Fruit fly (Drosophila melanogaster): Measurements from ENCODE around the gene Ras64B.
A peak's percentile ranks its signal among the peaks of the same experiment; 100 is the strongest.

Ras64B gene

DNA sequence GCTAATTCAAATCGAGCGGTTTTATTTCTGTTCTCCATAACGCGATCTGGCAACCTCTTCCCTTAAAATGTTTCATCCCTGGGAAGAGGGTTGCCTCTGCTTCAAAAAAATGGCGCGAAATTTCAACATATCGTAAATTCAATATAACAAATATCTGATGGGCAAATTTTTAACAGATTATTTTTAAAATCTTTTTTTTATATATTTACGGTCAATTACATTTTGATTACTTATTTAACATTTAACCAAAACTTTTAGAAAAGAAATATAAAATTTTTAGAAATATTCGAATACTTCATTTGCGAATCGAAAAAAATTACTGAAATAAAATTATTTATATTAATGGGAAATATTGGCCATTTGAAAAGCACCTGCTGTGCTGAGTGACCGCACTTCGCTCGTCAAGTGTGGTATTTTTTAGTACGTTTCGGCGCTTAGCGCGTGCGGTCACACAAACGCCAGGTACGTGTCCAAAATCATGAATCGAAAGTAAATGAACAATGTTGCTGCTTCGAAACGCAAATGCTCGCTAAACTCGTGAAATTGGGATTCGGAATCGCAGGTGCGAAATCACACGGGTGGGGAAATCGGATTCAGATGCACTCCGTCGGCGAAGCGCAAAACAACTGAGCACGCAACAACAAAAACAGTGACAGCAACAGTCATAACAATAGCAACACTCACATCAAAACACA is 31.2 kb downstream of the Ras64B start, which contains the start of gene Ero1L (continued):
- TF ChIP-seq wek (GFP tag; optimal IDR thresholded peaks at IDR 0.05) (no peak), CG18262 (tag; optimal IDR thresholded peaks at IDR 0.05) (peak; percentile 55), Vsx1 (GFP tag; optimal IDR thresholded peaks at IDR 0.05) (no peak), insv (GFP tag; optimal IDR thresholded peaks at IDR 0.05) (no peak), CG10565 (GFP tag; optimal IDR thresholded peaks at IDR 0.05) (no peak), Hand (GFP tag; optimal IDR thresholded peaks at IDR 0.05) (no peak), ap (GFP tag; IDR thresholded peaks at IDR 0.05) (no peak), CG9437 (GFP tag; optimal IDR thresholded peaks at IDR 0.05) (no peak), CG14441 (GFP tag; IDR thresholded peaks at IDR 0.05) (0 out of 2 replicates have a peak, but pooled peaks have one; percentile 31), scrt (GFP tag; optimal IDR thresholded peaks at IDR 0.05) (peak; percentile 15), Jarid2 (GFP tag; optimal IDR thresholded peaks at IDR 0.05) (no peak), ERR (GFP tag; optimal IDR thresholded peaks at IDR 0.05) (no peak), pfk (GFP tag; optimal IDR thresholded peaks at IDR 0.05) (no peak), Mrtf (GFP tag; IDR thresholded peaks at IDR 0.05) (no peak), CG14050 (GFP tag; IDR thresholded peaks at IDR 0.05) (no peak), CG13123 (GFP tag; optimal IDR thresholded peaks at IDR 0.05) (no peak), HLH3B (GFP tag; IDR thresholded peaks at IDR 0.05) (no peak), sd (tag; optimal IDR thresholded peaks at IDR 0.05) (no peak), aop (GFP tag; IDR thresholded peaks at IDR 0.05) (no peak), CG8089 (GFP tag; optimal IDR thresholded peaks at IDR 0.05) (no peak), run (tag; optimal IDR thresholded peaks at IDR 0.05) (no peak), HmgZ (tag; optimal IDR thresholded peaks at IDR 0.05) (peak; percentile 2), h (optimal IDR thresholded peaks at IDR 0.05) (no peak), gro (GFP tag; optimal IDR thresholded peaks at IDR 0.05) (no peak), lov (optimal IDR thresholded peaks at IDR 0.05) (no peak), lov (GFP tag; IDR thresholded peaks at IDR 0.05) (0 out of 3 replicates have a peak, but pooled peaks have one; percentile 47), ind (GFP tag; optimal IDR thresholded peaks at IDR 0.05) (peak; percentile 2), Bdp1 (GFP tag; optimal IDR thresholded peaks at IDR 0.05) (no peak), Dref (GFP tag; IDR thresholded peaks at IDR 0.05) (peak; percentile 29; the same call in 1 of the 2 replicates), gsb-n (tag; optimal IDR thresholded peaks at IDR 0.05) (no peak), Abd-B (GFP tag; optimal IDR thresholded peaks at IDR 0.05) (peak; percentile 51), CG7963 (GFP tag; IDR thresholded peaks at IDR 0.05; ENCODE audit: partially characterized antibody) (no peak), CG14965 (GFP tag; optimal IDR thresholded peaks at IDR 0.05; ENCODE audit: borderline replicate concordance) (no peak), NC2β (GFP tag; optimal IDR thresholded peaks at IDR 0.05) (no peak), Doc3 (GFP tag; IDR thresholded peaks at IDR 0.05; ENCODE audit: partially characterized antibody) (no peak), CG3281 (GFP tag; optimal IDR thresholded peaks at IDR 0.05) (peak; percentile 5), Sry-δ (GFP tag; optimal IDR thresholded peaks at IDR 0.05) (peak; percentile 9), jing (GFP tag; optimal IDR thresholded peaks at IDR 0.05) (no peak), al (GFP tag; IDR thresholded peaks at IDR 0.05) (no peak), gt (GFP tag; IDR thresholded peaks at IDR 0.05) (no peak), Blimp-1 (GFP tag; optimal IDR thresholded peaks at IDR 0.05) (peak; percentile 64), Xrp1 (GFP tag; IDR thresholded peaks at IDR 0.05) (peak; percentile 27; the same call in 1 of the 2 replicates), ewg (GFP tag; optimal IDR thresholded peaks at IDR 0.05) (no peak), Lpt (GFP tag; optimal IDR thresholded peaks at IDR 0.05) (no peak), odd (GFP tag; optimal IDR thresholded peaks at IDR 0.05) (no peak), CG32767 (GFP tag; IDR thresholded peaks at IDR 0.05) (no peak), jumu (GFP tag; optimal IDR thresholded peaks at IDR 0.05) (no peak), dpn (GFP tag; optimal IDR thresholded peaks at IDR 0.05) (no peak), chn (GFP tag; optimal IDR thresholded peaks at IDR 0.05) (no peak), CG11398 (GFP tag; optimal IDR thresholded peaks at IDR 0.05) (no peak), slp2 (GFP tag; optimal IDR thresholded peaks at IDR 0.05) (no peak)

Measured in whole organism, embryonic.